Fruit fly (Drosophila melanogaster) whole organism, embryonic: Measurements from ENCODE around the gene gNacalpha.

Experiments
- CG11247 ChIP-seq: fragments of 200-800 bp; sonication (Bioruptor generic); IDR thresholded peaks from 2 replicates; pipeline ENCODE4 v1.3.6; 2022; ENCODE audit warnings: missing biosample characterization, missing genetic modification characterization
- CG11456 ChIP-seq: fragments of 200-800 bp; sonication (Bioruptor generic); IDR thresholded peaks from 3 replicates; pipeline ENCODE4 v1.3.6; 2022; ENCODE audit warnings: missing biosample characterization, missing genetic modification characterization
- CG12104 ChIP-seq: fragments of 200-800 bp; sonication (Bioruptor generic); optimal IDR thresholded peaks from 3 replicates; lab custom pipeline; 2016; ENCODE audit warnings: missing biosample characterization, missing genetic modification characterization
- CG12391 ChIP-seq: fragments of 200-800 bp; sonication (Bioruptor generic); optimal IDR thresholded peaks from 3 replicates; lab custom pipeline; 2018; ENCODE audit warnings: missing biosample characterization, mild to moderate bottlenecking, missing genetic modification characterization, moderate library complexity
- CG12769 ChIP-seq: fragments of 200-800 bp; sonication (Bioruptor generic); optimal IDR thresholded peaks from 2 replicates; lab custom pipeline; 2019; ENCODE audit warnings: missing biosample characterization, mild to moderate bottlenecking, missing genetic modification characterization, moderate library complexity
- CG18599 ChIP-seq: fragments of 200-800 bp; sonication (Bioruptor generic); optimal IDR thresholded peaks from 3 replicates; lab custom pipeline; 2017; ENCODE audit warnings: missing biosample characterization, missing genetic modification characterization, mild to moderate bottlenecking, moderate library complexity, missing genetic modification reagents
- CG18764 ChIP-seq: fragments of 200-800 bp; sonication (Bioruptor generic); optimal IDR thresholded peaks from 3 replicates; lab custom pipeline; 2016; ENCODE audit warnings: missing biosample characterization, missing genetic modification characterization
- CG2116 ChIP-seq: fragments of 200-800 bp; sonication (Bioruptor generic); optimal IDR thresholded peaks from 3 replicates; lab custom pipeline; 2018; ENCODE audit warnings: missing biosample characterization, mild to moderate bottlenecking, missing genetic modification characterization
- CG30431 ChIP-seq: fragments of 200-800 bp; sonication (Bioruptor generic); optimal IDR thresholded peaks from 2 replicates; lab custom pipeline; 2017; ENCODE audit warnings: missing biosample characterization, missing genetic modification characterization
- CG3847 ChIP-seq: fragments of 200-800 bp; sonication (Bioruptor generic); IDR thresholded peaks from 2 replicates; pipeline ENCODE4 v1.3.6; 2022; ENCODE audit warnings: missing biosample characterization, missing genetic modification characterization
- CG4282 ChIP-seq: fragments of 200-800 bp; sonication (Bioruptor generic); optimal IDR thresholded peaks from 2 replicates; lab custom pipeline; 2016; ENCODE audit warnings: missing biosample characterization, missing genetic modification characterization
- CG4360 ChIP-seq: fragments of 200-800 bp; sonication (Bioruptor generic); IDR thresholded peaks from 2 replicates; pipeline ENCODE4 v1.3.6; 2022; ENCODE audit warnings: missing biosample characterization, missing genetic modification characterization
- CG7357 ChIP-seq: fragments of 200-800 bp; sonication (Bioruptor generic); IDR thresholded peaks from 3 replicates; pipeline ENCODE4 v1.3.6; 2022; ENCODE audit warnings: missing biosample characterization, missing genetic modification characterization
- CG7786 ChIP-seq: fragments of 200-800 bp; sonication (Bioruptor generic); optimal IDR thresholded peaks from 2 replicates; lab custom pipeline; 2016; ENCODE audit warnings: missing biosample characterization, missing genetic modification characterization
- CG7963 ChIP-seq: fragments of 200-800 bp; sonication (Bioruptor generic); IDR thresholded peaks from 3 replicates; pipeline ENCODE4 v1.3.6; 2022; ENCODE audit warnings: missing biosample characterization, missing genetic modification characterization; ENCODE audit not compliant: partially characterized antibody
- CG8089 ChIP-seq: fragments of 200-800 bp; sonication (Bioruptor generic); optimal IDR thresholded peaks from 3 replicates; lab custom pipeline; 2016; ENCODE audit warnings: missing biosample characterization, missing genetic modification characterization
- CG9727 ChIP-seq: fragments of 200-800 bp; sonication (Bioruptor generic); optimal IDR thresholded peaks from 3 replicates; lab custom pipeline; 2017; ENCODE audit warnings: missing biosample characterization, mild to moderate bottlenecking, missing genetic modification characterization
- CG9932 ChIP-seq: fragments of 200-800 bp; sonication (Bioruptor generic); IDR thresholded peaks from 2 replicates; pipeline ENCODE4 v1.3.6; 2022; ENCODE audit warnings: missing biosample characterization, missing genetic modification characterization
- CrebB ChIP-seq: fragments of 200-800 bp; sonication (Bioruptor generic); optimal IDR thresholded peaks from 3 replicates; lab custom pipeline; 2018; ENCODE audit warnings: missing biosample characterization, mild to moderate bottlenecking, missing genetic modification characterization
- D19A ChIP-seq: fragments of 200-800 bp; optimal IDR thresholded peaks from 3 replicates; lab custom pipeline; 2019; ENCODE audit warnings: missing biosample characterization, mild to moderate bottlenecking, missing genetic modification characterization, moderate library complexity
- Doc3 ChIP-seq: fragments of 200-800 bp; sonication (Bioruptor generic); IDR thresholded peaks from 3 replicates; pipeline ENCODE4 v1.3.6; 2022; ENCODE audit warnings: missing biosample characterization, missing genetic modification characterization; ENCODE audit not compliant: partially characterized antibody
- Drgx ChIP-seq: fragments of 200-800 bp; sonication (Bioruptor generic); IDR thresholded peaks from 2 replicates; pipeline ENCODE4 v1.3.6; 2022; ENCODE audit warnings: missing biosample characterization, missing genetic modification characterization
- E2f1 ChIP-seq: fragments of 200-800 bp; sonication (Bioruptor generic); IDR thresholded peaks from 2 replicates; pipeline ENCODE4 v1.3.6; 2022; ENCODE audit warnings: missing biosample characterization, missing genetic modification characterization
- E2f2 ChIP-seq: fragments of 200-800 bp; sonication (Bioruptor generic); IDR thresholded peaks from 2 replicates; pipeline ENCODE4 v1.3.6; 2022; ENCODE audit warnings: missing biosample characterization, missing genetic modification characterization
- ERR ChIP-seq: fragments of 200-800 bp; sonication (Bioruptor generic); optimal IDR thresholded peaks from 2 replicates; lab custom pipeline; 2016; ENCODE audit warnings: missing biosample characterization, missing genetic modification characterization
- GATAe ChIP-seq: fragments of 200-800 bp; sonication (Bioruptor generic); conservative IDR thresholded peaks from 2 replicates; pipeline ENCODE4 v1.3.6; 2022; ENCODE audit warnings: missing biosample characterization, missing genetic modification characterization
- Gsc ChIP-seq: fragments of 200-800 bp; sonication (Bioruptor generic); IDR thresholded peaks from 2 replicates; pipeline ENCODE4 v1.3.6; 2022; ENCODE audit warnings: missing biosample characterization, missing genetic modification characterization
- HHEX ChIP-seq: fragments of 200-800 bp; sonication (Bioruptor generic); optimal IDR thresholded peaks from 3 replicates; lab custom pipeline; 2017; ENCODE audit warnings: missing biosample characterization, mild to moderate bottlenecking, missing genetic modification characterization, missing genetic modification reagents
- HLH4C ChIP-seq: fragments of 200-800 bp; sonication (Bioruptor generic); IDR thresholded peaks from 3 replicates; pipeline ENCODE4 v1.3.6; 2022; ENCODE audit warnings: missing biosample characterization, missing genetic modification characterization; ENCODE audit not compliant: partially characterized antibody
- Hr3 ChIP-seq: fragments of 200-800 bp; sonication (Bioruptor generic); optimal IDR thresholded peaks from 3 replicates; lab custom pipeline; 2016; ENCODE audit warnings: missing biosample characterization, missing genetic modification characterization
- Hr51 ChIP-seq, 2 experiments: fragments of 200-800 bp; sonication (Bioruptor generic); optimal IDR thresholded peaks; 2 replicates in 1 of 2; 3 replicates in 1 of 2; lab custom pipeline; 2016 to 2018; ENCODE audit warnings: missing biosample characterization in 2 of 2, missing genetic modification characterization in 2 of 2, mild to moderate bottlenecking in 1 of 2, moderate library complexity in 1 of 2
- Mad ChIP-seq: fragments of 200-800 bp; sonication (Bioruptor generic); optimal IDR thresholded peaks from 2 replicates; lab custom pipeline; 2016; ENCODE audit warnings: missing biosample characterization, missing genetic modification characterization
- Mrtf ChIP-seq: fragments of 200-800 bp; sonication (Bioruptor generic); IDR thresholded peaks from 3 replicates; pipeline ENCODE4 v1.3.6; 2022; ENCODE audit warnings: missing biosample characterization, missing genetic modification characterization
- Optix ChIP-seq: fragments of 200-800 bp; sonication (Bioruptor generic); IDR thresholded peaks from 3 replicates; pipeline ENCODE4 v1.3.6; 2022; ENCODE audit warnings: missing biosample characterization, missing genetic modification characterization
- Xbp1 ChIP-seq: fragments of 200-800 bp; sonication (Bioruptor generic); optimal IDR thresholded peaks from 3 replicates; lab custom pipeline; 2016; ENCODE audit warnings: missing biosample characterization, mild to moderate bottlenecking, missing genetic modification characterization
- ase ChIP-seq: fragments of 200-800 bp; sonication (Bioruptor generic); IDR thresholded peaks from 3 replicates; pipeline ENCODE4 v1.3.6; 2022; ENCODE audit warnings: missing biosample characterization, missing genetic modification characterization
- bcd ChIP-seq: fragments of 200-800 bp; sonication (Bioruptor generic); optimal IDR thresholded peaks from 2 replicates; lab custom pipeline; 2017; ENCODE audit warnings: missing biosample characterization, mild to moderate bottlenecking, missing genetic modification characterization
- cwo ChIP-seq: fragments of 200-800 bp; sonication (Bioruptor generic); optimal IDR thresholded peaks from 3 replicates; lab custom pipeline; 2017; ENCODE audit warnings: missing biosample characterization, missing genetic modification characterization, mild to moderate bottlenecking, moderate library complexity, missing genetic modification reagents
- danr ChIP-seq: fragments of 200-800 bp; sonication (Bioruptor generic); IDR thresholded peaks from 2 replicates; pipeline ENCODE4 v1.3.6; 2022; ENCODE audit warnings: missing biosample characterization, missing genetic modification characterization
- fd102C ChIP-seq: fragments of 200-800 bp; sonication (Bioruptor generic); optimal IDR thresholded peaks from 2 replicates; lab custom pipeline; 2018; ENCODE audit warnings: missing biosample characterization, mild to moderate bottlenecking, missing genetic modification characterization, moderate library complexity
- fu2 ChIP-seq: fragments of 200-800 bp; sonication (Bioruptor generic); optimal IDR thresholded peaks from 2 replicates; lab custom pipeline; 2016; ENCODE audit warnings: missing biosample characterization, missing genetic modification characterization
- grau ChIP-seq: fragments of 200-800 bp; optimal IDR thresholded peaks from 3 replicates; lab custom pipeline; 2019; ENCODE audit warnings: missing biosample characterization, mild to moderate bottlenecking, missing genetic modification characterization, moderate library complexity
- gsb-n ChIP-seq: fragments of 200-800 bp; sonication (Bioruptor generic); optimal IDR thresholded peaks from 3 replicates; lab custom pipeline; 2018; ENCODE audit warnings: missing biosample characterization, mild to moderate bottlenecking, missing genetic modification characterization
- hbn ChIP-seq: fragments of 200-800 bp; sonication (Bioruptor generic); IDR thresholded peaks from 2 replicates; pipeline ENCODE4 v1.3.6; 2022; ENCODE audit warnings: missing biosample characterization, missing genetic modification characterization; ENCODE audit not compliant: partially characterized antibody
- lilli ChIP-seq: fragments of 200-800 bp; sonication (Bioruptor generic); optimal IDR thresholded peaks from 3 replicates; lab custom pipeline; 2016; ENCODE audit warnings: missing biosample characterization, missing genetic modification characterization
- peb ChIP-seq: fragments of 200-800 bp; sonication (Bioruptor generic); IDR thresholded peaks from 2 replicates; pipeline ENCODE4 v1.3.6; 2022; ENCODE audit warnings: missing biosample characterization, missing genetic modification characterization
- seq ChIP-seq: fragments of 200-800 bp; sonication (Bioruptor generic); IDR thresholded peaks from 2 replicates; pipeline ENCODE4 v1.3.6; 2022; ENCODE audit warnings: missing biosample characterization, missing genetic modification characterization
- tgo ChIP-seq: fragments of 200-800 bp; sonication (Bioruptor generic); IDR thresholded peaks from 3 replicates; pipeline ENCODE4 v1.3.6; 2022; ENCODE audit warnings: missing biosample characterization, missing genetic modification characterization
- tin ChIP-seq: fragments of 200-800 bp; sonication (Bioruptor generic); optimal IDR thresholded peaks from 3 replicates; lab custom pipeline; 2016; ENCODE audit warnings: missing biosample characterization, missing genetic modification characterization
- z ChIP-seq: fragments of 200-800 bp; sonication (Bioruptor generic); IDR thresholded peaks from 3 replicates; pipeline ENCODE4 v1.3.6; 2022; ENCODE audit warnings: missing biosample characterization, missing genetic modification characterization

The gNacalpha gene

DNA sequence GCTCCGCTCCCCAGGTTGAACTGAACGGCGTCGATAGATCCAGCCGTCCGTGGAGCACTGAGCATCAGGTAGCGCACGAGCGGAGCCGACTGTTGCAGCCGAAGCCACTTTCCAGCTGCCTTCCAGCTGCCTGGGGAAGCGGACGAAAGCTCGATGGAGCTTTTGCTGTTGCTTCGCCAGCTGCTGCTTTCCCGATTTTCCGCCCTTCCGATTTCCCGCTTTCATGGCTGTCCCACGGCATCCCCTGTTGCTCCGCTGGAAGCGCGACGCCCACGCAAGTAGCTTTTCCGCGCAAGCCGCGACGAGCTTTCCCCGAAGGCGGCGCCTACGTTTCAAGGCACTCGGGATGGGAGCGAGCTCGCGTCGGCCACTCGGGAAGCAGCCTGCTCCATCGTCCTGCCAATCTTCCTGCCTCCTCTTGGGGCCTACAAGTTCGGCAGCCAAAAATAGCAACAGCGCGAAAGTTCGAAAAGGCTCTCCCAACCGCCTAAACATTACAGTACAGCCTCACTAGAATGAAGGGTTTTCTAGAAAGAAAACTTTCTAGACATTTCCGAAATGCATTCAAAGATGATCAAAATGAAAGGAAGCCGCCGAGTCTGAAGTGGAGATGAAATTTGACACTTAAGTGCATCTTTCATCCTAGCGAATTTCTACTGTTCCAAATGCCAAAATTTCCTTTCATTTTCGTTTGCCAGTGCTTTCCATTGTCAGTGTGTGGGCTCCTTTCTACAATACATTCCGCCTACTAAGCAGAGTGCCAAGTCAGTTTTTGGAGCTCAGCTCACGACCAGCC lies 6.3 kb downstream of the gNacalpha start (continued):
- TF ChIP-seq CrebB (tag; lab: Kevin White, UChicago) (no peak), E2f2 (GFP tag; lab: Robert Waterston, UW) (no peak), fd102C (no peak), gsb-n (no peak), CG7786 (GFP tag; lab: Kevin White, UChicago) (peak; percentile 72), fu2 (GFP tag; lab: Kevin White, UChicago) (no peak), tin (no peak), CG8089 (GFP tag; lab: Kevin White, UChicago) (no peak), CG18764 (GFP tag; lab: Kevin White, UChicago) (no peak), seq (GFP tag; lab: Robert Waterston, UW) (no peak), CG9727 (GFP tag; lab: Kevin White, UChicago) (peak; percentile 21), CG12769 (peak; percentile 63), ERR (GFP tag; lab: Kevin White, UChicago) (no peak), Xbp1 (GFP tag; lab: Kevin White, UChicago) (no peak), CG7963 (GFP tag; lab: Robert Waterston, UW) (no peak), D19A (no peak), CG3847 (GFP tag; lab: Robert Waterston, UW) (0 out of 2 replicates have a peak, but pooled peaks have one; percentile 8), Mad (GFP tag; lab: Kevin White, UChicago) (no peak), bcd (GFP tag; lab: Kevin White, UChicago) (peak; percentile 16), CG30431 (GFP tag; lab: Kevin White, UChicago) (no peak), CG11456 (0 out of 3 replicates have a peak, but pooled peaks have one; percentile 29), CG12391 (tag; lab: Kevin White, UChicago) (peak; percentile 12), z (GFP tag; lab: Robert Waterston, UW) (no peak), Gsc (no peak), CG4282 (no peak), GATAe (GFP tag; lab: Robert Waterston, UW) (no peak), peb (GFP tag; lab: Robert Waterston, UW) (no peak), ase (no peak), E2f1 (GFP tag; lab: Robert Waterston, UW) (no peak), Hr51 (GFP tag; optimal IDR thresholded peaks at IDR 0.05; lab: Kevin White, UChicago) (no peak), danr (GFP tag; lab: Robert Waterston, UW) (no peak), CG9932 (GFP tag; lab: Robert Waterston, UW) (peak; percentile 65), CG4360 (GFP tag; lab: Robert Waterston, UW) (no peak), CG7357 (GFP tag; lab: Robert Waterston, UW) (no peak), hbn (GFP tag; lab: Robert Waterston, UW) (no peak), CG2116 (no peak), Optix (no peak), HLH4C (no peak), HHEX (GFP tag; lab: Kevin White, UChicago) (no peak), cwo (GFP tag; lab: Kevin White, UChicago) (peak; percentile 39), CG18599 (GFP tag; lab: Kevin White, UChicago) (peak; percentile 85), CG11247 (GFP tag; lab: Robert Waterston, UW) (no peak), tgo (GFP tag; lab: Robert Waterston, UW) (peak; percentile 45; the same call in 2 of the 3 replicates), lilli (peak; percentile 69), Drgx (no peak), Hr3 (GFP tag; lab: Kevin White, UChicago) (no peak), CG12104 (GFP tag; lab: Kevin White, UChicago) (no peak), Mrtf (GFP tag; lab: Robert Waterston, UW) (no peak), Doc3 (GFP tag; lab: Robert Waterston, UW) (no peak), grau (tag; lab: Kevin White, UChicago) (peak; percentile 82)
